Fruit fly (Drosophila melanogaster): Measurements from ENCODE around the gene Frl.

Gene Frl

dm6 chr3L:14050944-14051548 is 2.0 kb upstream of the Frl start, which contains the start of gene CG6833 (continued):
- TF ChIP-seq CG4854 (GFP tag; optimal IDR thresholded peaks at IDR 0.05) (peak; percentile 60), Aef1 (GFP tag; IDR thresholded peaks at IDR 0.05) (peak; percentile 76), CG33213 (GFP tag; optimal IDR thresholded peaks at IDR 0.05) (peak; percentile 87), pan (optimal IDR thresholded peaks at IDR 0.05) (no peak), pan (GFP tag; optimal IDR thresholded peaks at IDR 0.05 in 1 of 2, IDR thresholded peaks at IDR 0.05 in 1 of 2) (peak in 1 of 2 experiments; percentile 84), CG5180 (GFP tag; optimal IDR thresholded peaks at IDR 0.05) (no peak), Dek (tag; optimal IDR thresholded peaks at IDR 0.05) (peak; percentile 37), stc (GFP tag; IDR thresholded peaks at IDR 0.05) (0 out of 2 replicates have a peak, but pooled peaks have one; percentile 17), Vsx1 (GFP tag; optimal IDR thresholded peaks at IDR 0.05) (no peak), Mrtf (GFP tag; IDR thresholded peaks at IDR 0.05) (peak; percentile 77; the same call in 2 of the 3 replicates), pzg (GFP tag; optimal IDR thresholded peaks at IDR 0.05) (peak; percentile 84), slp2 (GFP tag; optimal IDR thresholded peaks at IDR 0.05) (peak; percentile 54), Atf-2 (GFP tag; optimal IDR thresholded peaks at IDR 0.05) (peak; percentile 76), CG7372 (GFP tag; IDR thresholded peaks at IDR 0.05) (peak; percentile 76), CG7556 (GFP tag; optimal IDR thresholded peaks at IDR 0.05) (peak; percentile 4), crc (GFP tag; optimal IDR thresholded peaks at IDR 0.05) (no peak), CG15073 (GFP tag; optimal IDR thresholded peaks at IDR 0.05) (no peak), dati (GFP tag; IDR thresholded peaks at IDR 0.05) (peak; percentile 62; the same call in 1 of the 2 replicates), CG16813 (GFP tag; IDR thresholded peaks at IDR 0.05; ENCODE audit: partially characterized antibody) (no peak), repo (GFP tag; optimal IDR thresholded peaks at IDR 0.05) (peak; percentile 72), CkIIα-i1 (GFP tag; IDR thresholded peaks at IDR 0.05) (0 out of 2 replicates have a peak, but pooled peaks have one; percentile 38), fd64A (GFP tag; optimal IDR thresholded peaks at IDR 0.05) (no peak), CG1602 (GFP tag; optimal IDR thresholded peaks at IDR 0.05) (peak; percentile 57), sisA (GFP tag; IDR thresholded peaks at IDR 0.05) (peak; percentile 86), CG2889 (GFP tag; IDR thresholded peaks at IDR 0.05) (peak; percentile 73; the same call in 2 of the 3 replicates), lmd (GFP tag; IDR thresholded peaks at IDR 0.05) (peak; percentile 87; the same call in 1 of the 2 replicates), Doc3 (GFP tag; IDR thresholded peaks at IDR 0.05; ENCODE audit: partially characterized antibody) (no peak), onecut (GFP tag; IDR thresholded peaks at IDR 0.05) (peak; percentile 69), CG12071 (GFP tag; optimal IDR thresholded peaks at IDR 0.05) (peak; percentile 57), NfI (GFP tag; optimal IDR thresholded peaks at IDR 0.05) (peak; percentile 71), jing (GFP tag; optimal IDR thresholded peaks at IDR 0.05) (no peak), CG32767 (GFP tag; IDR thresholded peaks at IDR 0.05) (peak; percentile 55; the same call in 1 of the 2 replicates), CG3407 (GFP tag; optimal IDR thresholded peaks at IDR 0.05) (no peak), schlank (tag; optimal IDR thresholded peaks at IDR 0.05) (peak; percentile 35), CG3163 (GFP tag; optimal IDR thresholded peaks at IDR 0.05) (peak; percentile 51), toy (GFP tag; IDR thresholded peaks at IDR 0.05) (peak; percentile 41; the same call in 1 of the 2 replicates), gro (GFP tag; optimal IDR thresholded peaks at IDR 0.05) (peak; percentile 77), sens (GFP tag) (peak; percentile 86), nom (GFP tag; optimal IDR thresholded peaks at IDR 0.05) (peak; percentile 10), Tbp (GFP tag; optimal IDR thresholded peaks at IDR 0.05) (no peak), dpn (GFP tag; optimal IDR thresholded peaks at IDR 0.05) (peak; percentile 73), CG10979 (tag; optimal IDR thresholded peaks at IDR 0.05) (peak; percentile 53), HLHmδ (GFP tag; optimal IDR thresholded peaks at IDR 0.05) (no peak), Nf-YC (tag; optimal IDR thresholded peaks at IDR 0.05) (peak; percentile 50), CG13624 (GFP tag; optimal IDR thresholded peaks at IDR 0.05) (peak; percentile 70), chm (GFP tag; IDR thresholded peaks at IDR 0.05) (peak; percentile 74), CG4707 (GFP tag; optimal IDR thresholded peaks at IDR 0.05) (peak; percentile 20), CG2120 (GFP tag; optimal IDR thresholded peaks at IDR 0.05) (peak; percentile 83), CG6272 (GFP tag; IDR thresholded peaks at IDR 0.05) (peak; percentile 73), danr (GFP tag; IDR thresholded peaks at IDR 0.05) (peak; percentile 60)
